Fruit fly (Drosophila melanogaster): ENCODE data around the gene Npl4.

The Npl4 gene

dm6 chr3R:25640463-25640862 is 16.0 kb upstream of the Npl4 start (continued):
- TF ChIP-seq CG11723 (GFP tag; optimal IDR thresholded peaks at IDR 0.05), result no peak
- TF ChIP-seq CG32767 (GFP tag; IDR thresholded peaks at IDR 0.05), result no peak
- TF ChIP-seq Sry-β (GFP tag; optimal IDR thresholded peaks at IDR 0.05), result no peak
- TF ChIP-seq Jarid2 (GFP tag; optimal IDR thresholded peaks at IDR 0.05), result no peak
- TF ChIP-seq Gug (GFP tag; IDR thresholded peaks at IDR 0.05), result peak; percentile 3; the same call in 1 of the 4 replicates
- TF ChIP-seq CG9727 (GFP tag; optimal IDR thresholded peaks at IDR 0.05), result peak; percentile 75
- no peak for TF ChIP-seq dimm (GFP tag; IDR thresholded peaks at IDR 0.05)
- TF ChIP-seq CG15696 (tag; optimal IDR thresholded peaks at IDR 0.05), result peak; percentile 83
- TF ChIP-seq Fer3 (tag; optimal IDR thresholded peaks at IDR 0.05), result peak; percentile 52
- TF ChIP-seq CG34422 (GFP tag; IDR thresholded peaks at IDR 0.05), result no peak
- TF ChIP-seq Sry-δ (GFP tag; optimal IDR thresholded peaks at IDR 0.05), result no peak
- TF ChIP-seq Rfx (GFP tag; IDR thresholded peaks at IDR 0.05), result peak; percentile 64
- no peak for TF ChIP-seq gro (GFP tag; optimal IDR thresholded peaks at IDR 0.05)
- peak; percentile 15 for TF ChIP-seq CG18476 (GFP tag; optimal IDR thresholded peaks at IDR 0.05)
- TF ChIP-seq CG17328 (GFP tag; IDR thresholded peaks at IDR 0.05), result peak; percentile 63
- TF ChIP-seq CG10979 (tag; optimal IDR thresholded peaks at IDR 0.05), result peak; percentile 77
- no peak; the same call in 2 of the 3 replicates for TF ChIP-seq B-H1 (GFP tag; IDR thresholded peaks at IDR 0.05)
- TF ChIP-seq sim (GFP tag; IDR thresholded peaks at IDR 0.05), result peak; percentile 52; the same call in 1 of the 2 replicates
- TF ChIP-seq Stat92E (GFP tag; optimal IDR thresholded peaks at IDR 0.05), result no peak
- TF ChIP-seq CG6654 (GFP tag; optimal IDR thresholded peaks at IDR 0.05), result no peak
- TF ChIP-seq CG11247 (GFP tag; IDR thresholded peaks at IDR 0.05), result no peak
- TF ChIP-seq CG17359 (tag; optimal IDR thresholded peaks at IDR 0.05), result peak; percentile 57
- TF ChIP-seq CG3995 (GFP tag; optimal IDR thresholded peaks at IDR 0.05), result no peak
- peak; percentile 44 for TF ChIP-seq nerfin-1 (tag; optimal IDR thresholded peaks at IDR 0.05)
- peak; percentile 43 for TF ChIP-seq CG13775 (GFP tag; optimal IDR thresholded peaks at IDR 0.05)
- TF ChIP-seq z (GFP tag; IDR thresholded peaks at IDR 0.05), result no peak
- TF ChIP-seq zf30C (GFP tag; optimal IDR thresholded peaks at IDR 0.05), result peak; percentile 81
- TF ChIP-seq twi (tag; optimal IDR thresholded peaks at IDR 0.05), result no peak
- TF ChIP-seq Bdp1 (GFP tag; optimal IDR thresholded peaks at IDR 0.05), result no peak
- TF ChIP-seq nmo (GFP tag; optimal IDR thresholded peaks at IDR 0.05), result peak; percentile 62
- TF ChIP-seq CG10543 (GFP tag; optimal IDR thresholded peaks at IDR 0.05), result no peak
- peak; percentile 51 for TF ChIP-seq lmd (GFP tag; IDR thresholded peaks at IDR 0.05)
- no peak for TF ChIP-seq kah (GFP tag; optimal IDR thresholded peaks at IDR 0.05)
- TF ChIP-seq sc (optimal IDR thresholded peaks at IDR 0.05), result no peak
- TF ChIP-seq sc (GFP tag; optimal IDR thresholded peaks at IDR 0.05), result peak; percentile 1
- TF ChIP-seq CG17912 (GFP tag; optimal IDR thresholded peaks at IDR 0.05), result no peak
- TF ChIP-seq fd102C (GFP tag; optimal IDR thresholded peaks at IDR 0.05), result peak; percentile 66
- no peak for TF ChIP-seq pros (GFP tag; optimal IDR thresholded peaks at IDR 0.05)
- TF ChIP-seq Atf3 (GFP tag; optimal IDR thresholded peaks at IDR 0.05), result no peak
- TF ChIP-seq ems (GFP tag; optimal IDR thresholded peaks at IDR 0.05), result no peak
- TF ChIP-seq CG1792 (GFP tag; optimal IDR thresholded peaks at IDR 0.05), result no peak
- TF ChIP-seq jumu (GFP tag; optimal IDR thresholded peaks at IDR 0.05), result peak; percentile 29
- TF ChIP-seq Max (GFP tag; optimal IDR thresholded peaks at IDR 0.05), result peak; percentile 55
- no peak for TF ChIP-seq bigmax (GFP tag; optimal IDR thresholded peaks at IDR 0.05)
- TF ChIP-seq sens (GFP tag), result peak; percentile 92
- no peak for TF ChIP-seq seq (GFP tag; IDR thresholded peaks at IDR 0.05)
- TF ChIP-seq disco-r (GFP tag; optimal IDR thresholded peaks at IDR 0.05), result no peak
- TF ChIP-seq fu2 (GFP tag; optimal IDR thresholded peaks at IDR 0.05), result no peak
- peak; percentile 55 for TF ChIP-seq Ets65A (GFP tag)
- TF ChIP-seq CG10959 (GFP tag; IDR thresholded peaks at IDR 0.05), result peak; percentile 56
- TF ChIP-seq CG14965 (GFP tag; optimal IDR thresholded peaks at IDR 0.05; ENCODE audit: borderline replicate concordance), result no peak
- no peak for TF ChIP-seq MESR4 (GFP tag; optimal IDR thresholded peaks at IDR 0.05)
